Fruit fly (Drosophila melanogaster) whole organism, prepupa: ENCODE measurements around the gene CG42240.

Experiments
- CG10631 ChIP-seq: fragments of 200-800 bp; sonication (Bioruptor generic); optimal IDR thresholded peaks from 2 replicates; lab custom pipeline; 2016; ENCODE audit warnings: missing biosample characterization, missing genetic modification characterization
- CG10669 ChIP-seq: fragments of 200-800 bp; sonication (Bioruptor generic); optimal IDR thresholded peaks from 3 replicates; lab custom pipeline; 2018; ENCODE audit warnings: missing biosample characterization, mild to moderate bottlenecking, missing genetic modification characterization, moderate library complexity
- CG15336 ChIP-seq: fragments of 200-800 bp; sonication (Bioruptor generic); IDR thresholded peaks from 2 replicates; pipeline ENCODE4 v1.3.6; 2022; ENCODE audit warnings: missing biosample characterization, missing genetic modification characterization
- CG16779 ChIP-seq: fragments of 200-800 bp; sonication (Bioruptor generic); optimal IDR thresholded peaks from 3 replicates; lab custom pipeline; 2017; ENCODE audit warnings: missing biosample characterization, mild to moderate bottlenecking, missing genetic modification characterization
- CG3032 ChIP-seq: fragments of 200-800 bp; optimal IDR thresholded peaks from 2 replicates; lab custom pipeline; 2019; ENCODE audit warnings: missing biosample characterization, mild to moderate bottlenecking, missing genetic modification characterization, moderate library complexity
- CG3919 ChIP-seq: fragments of 200-800 bp; sonication (Bioruptor generic); optimal IDR thresholded peaks from 3 replicates; lab custom pipeline; 2016; ENCODE audit warnings: missing biosample characterization, missing genetic modification characterization
- CG7368 ChIP-seq: fragments of 200-800 bp; sonication (Bioruptor generic); optimal IDR thresholded peaks from 3 replicates; lab custom pipeline; 2016; ENCODE audit warnings: missing biosample characterization, missing genetic modification characterization
- Ets96B ChIP-seq: fragments of 200-800 bp; optimal IDR thresholded peaks from 2 replicates; lab custom pipeline; 2019; ENCODE audit warnings: missing biosample characterization, mild to moderate bottlenecking, missing genetic modification characterization, moderate library complexity
- Sox14 ChIP-seq: fragments of 200-800 bp; sonication (Bioruptor generic); optimal IDR thresholded peaks from 3 replicates; lab custom pipeline; 2016; ENCODE audit warnings: missing biosample characterization, missing genetic modification characterization
- achi ChIP-seq: fragments of 200-800 bp; sonication (Bioruptor generic); optimal IDR thresholded peaks from 3 replicates; lab custom pipeline; 2016; ENCODE audit warnings: missing biosample characterization, missing genetic modification characterization
- acj6 ChIP-seq: fragments of 200-800 bp; sonication (Bioruptor generic); optimal IDR thresholded peaks from 3 replicates; lab custom pipeline; 2016; ENCODE audit warnings: missing biosample characterization, missing genetic modification characterization
- fd59A ChIP-seq: fragments of 200-800 bp; sonication (Bioruptor generic); optimal IDR thresholded peaks from 2 replicates; lab custom pipeline; 2017; ENCODE audit warnings: missing biosample characterization, mild to moderate bottlenecking, missing genetic modification characterization, missing genetic modification reagents
- ss ChIP-seq, 2 experiments: fragments of 200-800 bp; sonication (Bioruptor generic); optimal IDR thresholded peaks; 2 replicates in 1 of 2; 3 replicates in 1 of 2; lab custom pipeline; 2017 to 2018; ENCODE audit warnings: mild to moderate bottlenecking in 2 of 2, missing biosample characterization in 2 of 2, missing genetic modification characterization in 2 of 2, moderate library complexity in 1 of 2
- svp ChIP-seq: fragments of 200-800 bp; sonication (Bioruptor generic); peaks from one replicate; lab custom pipeline; 2016; ENCODE audit warnings: missing biosample characterization, missing genetic modification characterization

DNA sequence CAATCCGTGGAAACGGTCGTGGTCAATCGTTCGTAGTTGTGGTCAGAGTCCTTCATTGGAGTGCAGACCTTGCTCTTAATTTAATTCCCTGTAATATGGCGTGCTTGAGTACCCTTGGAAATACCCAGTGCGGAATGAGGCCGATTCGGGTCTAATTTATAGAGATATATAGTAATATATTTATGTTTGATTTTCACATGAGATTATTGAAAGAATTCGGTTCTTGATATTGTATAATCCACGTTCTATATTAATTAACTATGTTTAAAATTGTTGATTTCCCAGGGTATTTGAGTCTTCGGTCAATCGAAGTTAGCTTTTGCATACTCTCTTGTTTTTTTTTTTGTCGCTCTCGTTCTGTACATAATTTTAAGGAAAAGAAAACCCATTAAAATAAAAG, 12.7 kb downstream of the CG42240 start:
- TF ChIP-seq CG3919 (GFP tag; lab: Kevin White, UChicago) (peak; percentile 26), achi (GFP tag; lab: Kevin White, UChicago) (peak; percentile 37), acj6 (GFP tag; lab: Kevin White, UChicago) (peak; percentile 50), ss (GFP tag; optimal IDR thresholded peaks at IDR 0.05; lab: Kevin White, UChicago) (no peak), Ets96B (tag; lab: Kevin White, UChicago) (peak; percentile 20), Sox14 (GFP tag; lab: Kevin White, UChicago) (no peak), CG7368 (GFP tag; lab: Kevin White, UChicago) (no peak), CG16779 (tag; lab: Kevin White, UChicago) (no peak), CG10669 (GFP tag; lab: Kevin White, UChicago) (peak; percentile 39), CG15336 (GFP tag; lab: Robert Waterston, UW) (peak; percentile 20; the same call in 1 of the 2 replicates), fd59A (GFP tag; lab: Kevin White, UChicago) (no peak), CG3032 (peak; percentile 1), svp (GFP tag; lab: Kevin White, UChicago) (no peak), CG10631 (GFP tag; lab: Kevin White, UChicago) (peak; percentile 43)
